Fruit fly (Drosophila melanogaster) whole organism, embryonic: Measurements from ENCODE around the gene CG45486.
A peak's percentile ranks its signal among the peaks of the same experiment; 100 is the strongest.

Experiments used
- Ada2b ChIP-seq: fragments of 200-800 bp; sonication (Bioruptor generic); IDR thresholded peaks from 2 replicates; pipeline ENCODE4 v1.3.6; 2022; ENCODE audit warnings: missing biosample characterization, missing genetic modification characterization
- CG10209 ChIP-seq: fragments of 200-800 bp; sonication (Bioruptor generic); optimal IDR thresholded peaks from 3 replicates; lab custom pipeline; 2017; ENCODE audit warnings: missing biosample characterization, mild to moderate bottlenecking, missing genetic modification characterization, missing genetic modification reagents
- CG12155 ChIP-seq: fragments of 200-800 bp; sonication (Bioruptor generic); optimal IDR thresholded peaks from 3 replicates; lab custom pipeline; 2016; ENCODE audit warnings: missing biosample characterization, missing genetic modification characterization
- CG12219 ChIP-seq: fragments of 200-800 bp; sonication (Bioruptor generic); optimal IDR thresholded peaks from 3 replicates; lab custom pipeline; 2018; ENCODE audit warnings: missing biosample characterization, mild to moderate bottlenecking, missing genetic modification characterization
- CG1233 ChIP-seq: fragments of 200-800 bp; sonication (Bioruptor generic); optimal IDR thresholded peaks from 4 replicates; lab custom pipeline; 2018; ENCODE audit warnings: missing biosample characterization, mild to moderate bottlenecking, missing genetic modification characterization
- CG12942 ChIP-seq: fragments of 200-800 bp; sonication (Bioruptor generic); optimal IDR thresholded peaks from 3 replicates; lab custom pipeline; 2016; ENCODE audit warnings: missing biosample characterization, missing genetic modification characterization
- CG14965 ChIP-seq: fragments of 200-800 bp; sonication (Bioruptor generic); optimal IDR thresholded peaks from 2 replicates; lab custom pipeline; 2016; ENCODE audit warnings: missing biosample characterization, missing genetic modification characterization, borderline replicate concordance
- CG1529 ChIP-seq: fragments of 200-800 bp; sonication (Bioruptor generic); optimal IDR thresholded peaks from 3 replicates; lab custom pipeline; 2018; ENCODE audit warnings: missing biosample characterization, missing genetic modification characterization
- CG17361 ChIP-seq: fragments of 200-800 bp; sonication (Bioruptor generic); IDR thresholded peaks from 3 replicates; pipeline ENCODE4 v1.3.6; 2022; ENCODE audit warnings: missing biosample characterization, missing genetic modification characterization
- CG17612 ChIP-seq: fragments of 200-800 bp; sonication (Bioruptor generic); IDR thresholded peaks from 2 replicates; pipeline ENCODE4 v1.3.6; 2022; ENCODE audit warnings: missing biosample characterization, missing genetic modification characterization
- CG18262 ChIP-seq: fragments of 200-800 bp; optimal IDR thresholded peaks from 3 replicates; lab custom pipeline; 2019; ENCODE audit warnings: missing biosample characterization, mild to moderate bottlenecking, missing genetic modification characterization, moderate library complexity
- CG30020 ChIP-seq: fragments of 200-800 bp; optimal IDR thresholded peaks from 2 replicates; lab custom pipeline; 2019; ENCODE audit warnings: missing biosample characterization, mild to moderate bottlenecking, missing genetic modification characterization, moderate library complexity
- CG3065 ChIP-seq: fragments of 200-800 bp; sonication (Bioruptor generic); optimal IDR thresholded peaks from 2 replicates; lab custom pipeline; 2016; ENCODE audit warnings: missing biosample characterization, missing genetic modification characterization
- CG31441 ChIP-seq: fragments of 200-800 bp; sonication (Bioruptor generic); IDR thresholded peaks from 2 replicates; pipeline ENCODE4 v1.3.6; 2022; ENCODE audit warnings: missing biosample characterization, missing genetic modification characterization
- CG3726 ChIP-seq: fragments of 200-800 bp; sonication (Bioruptor generic); IDR thresholded peaks from 3 replicates; pipeline ENCODE4, ENCODE4 v1.3.6; 2022; ENCODE audit warnings: missing biosample characterization, missing genetic modification characterization
- CG4617 ChIP-seq: fragments of 200-800 bp; sonication (Bioruptor generic); optimal IDR thresholded peaks from 3 replicates; lab custom pipeline; 2016; ENCODE audit warnings: missing biosample characterization, missing genetic modification characterization, borderline replicate concordance
- CG6272 ChIP-seq: fragments of 200-800 bp; sonication (Bioruptor generic); IDR thresholded peaks from 2 replicates; pipeline ENCODE4 v1.3.6; 2022; ENCODE audit warnings: missing biosample characterization, missing genetic modification characterization
- CG6689 ChIP-seq: fragments of 200-800 bp; sonication (Bioruptor generic); IDR thresholded peaks from 2 replicates; pipeline ENCODE4 v1.3.6; 2022; ENCODE audit warnings: missing biosample characterization, missing genetic modification characterization
- CG7357 ChIP-seq: fragments of 200-800 bp; sonication (Bioruptor generic); IDR thresholded peaks from 3 replicates; pipeline ENCODE4 v1.3.6; 2022; ENCODE audit warnings: missing biosample characterization, missing genetic modification characterization
- CG7372 ChIP-seq: fragments of 200-800 bp; sonication (Bioruptor generic); IDR thresholded peaks from 2 replicates; pipeline ENCODE4 v1.3.6; 2022; ENCODE audit warnings: missing biosample characterization, missing genetic modification characterization
- CG7987 ChIP-seq: fragments of 200-800 bp; sonication (Bioruptor generic); optimal IDR thresholded peaks from 2 replicates; lab custom pipeline; 2018; ENCODE audit warnings: missing biosample characterization, mild to moderate bottlenecking, missing genetic modification characterization, moderate library complexity
- D ChIP-seq, 2 experiments: fragments of 200-800 bp in 1 of 2; fragments of >200 bp in 1 of 2; sonication (Bioruptor generic) in 1 of 2; optimal IDR thresholded peaks; 2 replicates in 1 of 2; 3 replicates in 1 of 2; lab custom pipeline; 2017; ENCODE audit warnings: mild to moderate bottlenecking in 1 of 2, missing biosample characterization in 1 of 2, missing genetic modification characterization in 1 of 2, missing genetic modification reagents in 1 of 2
- Dll ChIP-seq: fragments of 200-800 bp; sonication (Bioruptor generic); IDR thresholded peaks from 4 replicates; pipeline ENCODE4 v1.3.6; 2022; ENCODE audit warnings: missing biosample characterization, missing genetic modification characterization; ENCODE audit not compliant: partially characterized antibody
- Elba2 ChIP-seq: fragments of 200-800 bp; sonication (Bioruptor generic); optimal IDR thresholded peaks from 3 replicates; lab custom pipeline; 2016; ENCODE audit warnings: missing biosample characterization, missing genetic modification characterization
- HHEX ChIP-seq: fragments of 200-800 bp; sonication (Bioruptor generic); optimal IDR thresholded peaks from 3 replicates; lab custom pipeline; 2017; ENCODE audit warnings: missing biosample characterization, mild to moderate bottlenecking, missing genetic modification characterization, missing genetic modification reagents
- Hr3 ChIP-seq: fragments of 200-800 bp; sonication (Bioruptor generic); optimal IDR thresholded peaks from 3 replicates; lab custom pipeline; 2016; ENCODE audit warnings: missing biosample characterization, missing genetic modification characterization
- Hr51 ChIP-seq, 2 experiments: fragments of 200-800 bp; sonication (Bioruptor generic); optimal IDR thresholded peaks; 2 replicates in 1 of 2; 3 replicates in 1 of 2; lab custom pipeline; 2016 to 2018; ENCODE audit warnings: missing biosample characterization in 2 of 2, missing genetic modification characterization in 2 of 2, mild to moderate bottlenecking in 1 of 2, moderate library complexity in 1 of 2
- Med ChIP-seq: fragments of 200-800 bp; sonication (Bioruptor generic); peaks from one replicate; lab custom pipeline; 2016; ENCODE audit warnings: missing biosample characterization, missing genetic modification characterization, mild to moderate bottlenecking, inconsistent platforms, moderate library complexity
- Nf-YB ChIP-seq: fragments of 200-800 bp; sonication (Bioruptor generic); optimal IDR thresholded peaks from 3 replicates; lab custom pipeline; 2019; ENCODE audit warnings: missing biosample characterization, mild to moderate bottlenecking, missing genetic modification characterization, moderate library complexity
- NfI ChIP-seq: fragments of 200-800 bp; sonication (Bioruptor generic); optimal IDR thresholded peaks from 3 replicates; lab custom pipeline; 2018; ENCODE audit warnings: missing biosample characterization, mild to moderate bottlenecking, missing genetic modification characterization, moderate library complexity
- PHDP ChIP-seq: fragments of 200-800 bp; sonication (Bioruptor generic); optimal IDR thresholded peaks from 3 replicates; lab custom pipeline; 2018; ENCODE audit warnings: missing biosample characterization, mild to moderate bottlenecking, missing genetic modification characterization, moderate library complexity
- Sox102F ChIP-seq: fragments of 200-800 bp; sonication (Bioruptor generic); optimal IDR thresholded peaks from 2 replicates; lab custom pipeline; 2018; ENCODE audit warnings: missing biosample characterization, mild to moderate bottlenecking, missing genetic modification characterization, moderate library complexity
- Sry-δ ChIP-seq: fragments of 200-800 bp; sonication (Bioruptor generic); optimal IDR thresholded peaks from 2 replicates; lab custom pipeline; 2016; ENCODE audit warnings: missing biosample characterization, missing genetic modification characterization
- Xrp1 ChIP-seq: fragments of 200-800 bp; sonication (Bioruptor generic); IDR thresholded peaks from 2 replicates; pipeline ENCODE4 v1.3.6; 2022; ENCODE audit warnings: missing biosample characterization, missing genetic modification characterization
- al ChIP-seq: fragments of 200-800 bp; sonication (Bioruptor generic); IDR thresholded peaks from 2 replicates; pipeline ENCODE4 v1.3.6; 2022; ENCODE audit warnings: missing biosample characterization, missing genetic modification characterization
- bcd ChIP-seq: fragments of 200-800 bp; sonication (Bioruptor generic); optimal IDR thresholded peaks from 2 replicates; lab custom pipeline; 2017; ENCODE audit warnings: missing biosample characterization, mild to moderate bottlenecking, missing genetic modification characterization
- croc ChIP-seq: fragments of 200-800 bp; sonication (Bioruptor generic); conservative IDR thresholded peaks from 3 replicates; pipeline ENCODE4 v1.3.6; 2022; ENCODE audit warnings: missing biosample characterization, missing genetic modification characterization
- dimm ChIP-seq: fragments of 200-800 bp; sonication (Bioruptor generic); IDR thresholded peaks from 2 replicates; pipeline ENCODE4 v1.3.6; 2022; ENCODE audit warnings: missing biosample characterization, missing genetic modification characterization
- eve ChIP-seq, 2 experiments: fragments of >200 bp; optimal IDR thresholded peaks; 2 replicates each; lab custom pipeline; 2017; ENCODE audit warnings: missing biosample characterization in 2 of 2, missing genetic modification characterization in 2 of 2
- eyg ChIP-seq: fragments of 200-800 bp; sonication (Bioruptor generic); optimal IDR thresholded peaks from 3 replicates; lab custom pipeline; 2016; ENCODE audit warnings: missing biosample characterization, missing genetic modification characterization
- fd96Cb ChIP-seq: fragments of 200-800 bp; sonication (Bioruptor generic); optimal IDR thresholded peaks from 2 replicates; lab custom pipeline; 2018; ENCODE audit warnings: missing biosample characterization, mild to moderate bottlenecking, missing genetic modification characterization, moderate library complexity
- ftz-f1 ChIP-seq: fragments of 200-800 bp; sonication (Bioruptor generic); optimal IDR thresholded peaks from 2 replicates; lab custom pipeline; 2016; ENCODE audit warnings: missing biosample characterization, missing genetic modification characterization
- kay ChIP-seq: fragments of 200-800 bp; sonication (Bioruptor generic); optimal IDR thresholded peaks from 2 replicates; lab custom pipeline; 2016; ENCODE audit warnings: missing biosample characterization, missing genetic modification characterization
- sc ChIP-seq, 3 experiments: fragments of >200 bp in 2 of 3; fragments of 200-800 bp in 1 of 3; sonication (Bioruptor generic) in 1 of 3; optimal IDR thresholded peaks; 2 replicates in 2 of 3; 3 replicates in 1 of 3; lab custom pipeline; 2017; ENCODE audit warnings: mild to moderate bottlenecking in 1 of 3, missing biosample characterization in 1 of 3, missing genetic modification characterization in 1 of 3, missing genetic modification reagents in 1 of 3
- sd ChIP-seq: fragments of 200-800 bp; sonication (Bioruptor generic); optimal IDR thresholded peaks from 3 replicates; lab custom pipeline; 2018; ENCODE audit warnings: missing biosample characterization, mild to moderate bottlenecking, missing genetic modification characterization, moderate library complexity
- shn ChIP-seq: fragments of 200-800 bp; sonication (Bioruptor generic); optimal IDR thresholded peaks from 3 replicates; lab custom pipeline; 2016; ENCODE audit warnings: missing biosample characterization, missing genetic modification characterization
- sqz ChIP-seq: fragments of 200-800 bp; sonication (Bioruptor generic); optimal IDR thresholded peaks from 3 replicates; lab custom pipeline; 2018; ENCODE audit warnings: missing biosample characterization, mild to moderate bottlenecking, missing genetic modification characterization
- stc ChIP-seq: fragments of 200-800 bp; sonication (Bioruptor generic); IDR thresholded peaks from 2 replicates; pipeline ENCODE4 v1.3.6; 2022; ENCODE audit warnings: missing biosample characterization, missing genetic modification characterization
- tio ChIP-seq: fragments of 200-800 bp; sonication (Bioruptor generic); optimal IDR thresholded peaks from 2 replicates; lab custom pipeline; 2017; ENCODE audit warnings: missing biosample characterization, missing genetic modification characterization, inconsistent platforms

The CG45486 gene

dm6 chrX:19876836-19877468 is 33.0 kb downstream of the CG45486 start (continued):
- TF ChIP-seq CG18262: peak; percentile 65
- TF ChIP-seq CG3726: no peak
- no peak for TF ChIP-seq CG3065 (GFP tag; lab: Kevin White, UChicago)
- peak; percentile 14 for TF ChIP-seq CG12219 (GFP tag; lab: Kevin White, UChicago)
- 0 out of 2 replicates have a peak, but pooled peaks have one; percentile 6 for TF ChIP-seq Ada2b (GFP tag; lab: Robert Waterston, UW)
- peak; percentile 49 for TF ChIP-seq Sox102F (GFP tag; lab: Kevin White, UChicago)
- no peak for TF ChIP-seq sd (tag; lab: Kevin White, UChicago)
- TF ChIP-seq eve (GFP tag; optimal IDR thresholded peaks at IDR 0.05; lab: Kevin White, UChicago): no peak
- no peak for TF ChIP-seq shn (GFP tag; lab: Kevin White, UChicago)
- TF ChIP-seq Sry-δ: no peak
- no peak for TF ChIP-seq CG12155 (GFP tag; lab: Kevin White, UChicago)
- TF ChIP-seq CG7357 (GFP tag; lab: Robert Waterston, UW): peak; percentile 16; the same call in 1 of the 3 replicates
- TF ChIP-seq tio (GFP tag; lab: Kevin White, UChicago): peak; percentile 30
- no peak for TF ChIP-seq ftz-f1 (GFP tag; lab: Kevin White, UChicago)
- peak; percentile 1 for TF ChIP-seq Hr3
- 0 out of 2 replicates have a peak, but pooled peaks have one; percentile 10 for TF ChIP-seq CG6689 (GFP tag; lab: Robert Waterston, UW)
- no peak for TF ChIP-seq sqz (GFP tag; lab: Kevin White, UChicago)
- TF ChIP-seq CG7987: no peak
- TF ChIP-seq CG12942: no peak
- no peak for TF ChIP-seq D (optimal IDR thresholded peaks at IDR 0.05; lab: Kevin White, UChicago)
- peak; percentile 23 for TF ChIP-seq D (GFP tag; optimal IDR thresholded peaks at IDR 0.05; lab: Kevin White, UChicago)
- peak; percentile 64; the same call in 2 of the 3 replicates for TF ChIP-seq CG17361 (GFP tag; lab: Robert Waterston, UW)
- no peak for TF ChIP-seq NfI (GFP tag; lab: Kevin White, UChicago)
- TF ChIP-seq Elba2: no peak
- no peak for TF ChIP-seq eyg
- peak in 1 of 2 experiments; percentile 62 for TF ChIP-seq Hr51 (GFP tag; optimal IDR thresholded peaks at IDR 0.05; lab: Kevin White, UChicago)
- TF ChIP-seq bcd (GFP tag; lab: Kevin White, UChicago): peak; percentile 2
- no peak for TF ChIP-seq CG17612 (GFP tag; lab: Robert Waterston, UW)
- no peak for TF ChIP-seq al (GFP tag; lab: Robert Waterston, UW)
- TF ChIP-seq stc (GFP tag; lab: Robert Waterston, UW): 0 out of 2 replicates have a peak, but pooled peaks have one; percentile 18
- no peak for TF ChIP-seq dimm (GFP tag; lab: Robert Waterston, UW)
- TF ChIP-seq CG31441 (GFP tag; lab: Robert Waterston, UW): peak; percentile 53
- no peak for TF ChIP-seq HHEX (GFP tag; lab: Kevin White, UChicago)
- no peak for TF ChIP-seq croc (GFP tag; lab: Robert Waterston, UW)
- peak; percentile 42 for TF ChIP-seq Med (GFP tag; lab: Kevin White, UChicago)
- TF ChIP-seq CG1529: peak; percentile 29
- TF ChIP-seq CG30020 (tag; lab: Kevin White, UChicago): no peak
- no peak for TF ChIP-seq kay
- peak; percentile 16 for TF ChIP-seq Nf-YB
- no peak for TF ChIP-seq Dll
- no peak for TF ChIP-seq CG7372 (GFP tag; lab: Robert Waterston, UW)
- no peak for TF ChIP-seq CG10209
- TF ChIP-seq CG1233: no peak
- TF ChIP-seq PHDP (tag; lab: Kevin White, UChicago): peak; percentile 26
- no peak for TF ChIP-seq sc (optimal IDR thresholded peaks at IDR 0.05; lab: Kevin White, UChicago)
- TF ChIP-seq sc (GFP tag; optimal IDR thresholded peaks at IDR 0.05; lab: Kevin White, UChicago): peak; percentile 20
- no peak for TF ChIP-seq CG4617 (GFP tag; lab: Kevin White, UChicago)
- TF ChIP-seq CG14965 (GFP tag; lab: Kevin White, UChicago): no peak
- TF ChIP-seq CG6272 (GFP tag; lab: Robert Waterston, UW): no peak
- TF ChIP-seq Xrp1: peak; percentile 41; the same call in 1 of the 2 replicates
- peak; percentile 45 for TF ChIP-seq fd96Cb (tag; lab: Kevin White, UChicago)
